Worm (Caenorhabditis elegans) whole organism, late embryonic: ENCODE results near the gene fbxa-152.

Experiments used
- C38D4.7 ChIP-seq: fragments of 200-800 bp; sonication (Bioruptor generic); optimal IDR thresholded peaks from 2 replicates; lab custom pipeline; 2018; ENCODE audit warnings: mild to moderate bottlenecking, missing genetic modification characterization, moderate library complexity, missing compliant biosample characterization
- T23F11.4 ChIP-seq: fragments of 200-800 bp; sonication (Bioruptor generic); optimal IDR thresholded peaks from 2 replicates; lab custom pipeline; 2018; ENCODE audit warnings: mild to moderate bottlenecking, missing genetic modification characterization, missing compliant biosample characterization
- ceh-14 ChIP-seq: sonication (generic microtip); optimal IDR thresholded peaks from 2 replicates; lab custom pipeline; 2016; ENCODE audit warnings: missing genotype, missing genetic modification characterization, missing compliant biosample characterization
- ceh-2 ChIP-seq: sonication (generic microtip); optimal IDR thresholded peaks from 2 replicates; lab custom pipeline; 2016; ENCODE audit warnings: missing genotype, missing genetic modification characterization, missing compliant biosample characterization
- ceh-22 ChIP-seq: sonication (generic microtip); optimal IDR thresholded peaks from 2 replicates; lab custom pipeline; 2017; ENCODE audit warnings: missing biosample characterization, missing genetic modification characterization
- ceh-24 ChIP-seq: sonication (generic microtip); optimal IDR thresholded peaks from 2 replicates; lab custom pipeline; 2016; ENCODE audit warnings: mild to moderate bottlenecking, missing genetic modification characterization, missing compliant biosample characterization
- ceh-30 ChIP-seq: fragments of 150-350 bp; optimal IDR thresholded peaks from 2 replicates; lab custom pipeline; 2014; ENCODE audit warnings: missing biosample characterization, missing genetic modification characterization
- ceh-34 ChIP-seq: sonication (generic microtip); optimal IDR thresholded peaks from 2 replicates; lab custom pipeline; 2016; ENCODE audit warnings: mild to moderate bottlenecking, missing genetic modification characterization, missing compliant biosample characterization
- ceh-45 ChIP-seq: fragments of 200-800 bp; sonication (Bioruptor generic); IDR thresholded peaks from 2 replicates; pipeline ENCODE4 v1.3.6; 2022; ENCODE audit warnings: missing genetic modification reagents, missing genetic modification characterization, missing compliant biosample characterization
- ceh-9 ChIP-seq: sonication (generic microtip); optimal IDR thresholded peaks from 2 replicates; lab custom pipeline; 2016; ENCODE audit warnings: mild to moderate bottlenecking, missing genetic modification characterization, inconsistent platforms, missing compliant biosample characterization
- eyg-1 ChIP-seq: sonication (generic microtip); optimal IDR thresholded peaks from 2 replicates; lab custom pipeline; 2016; ENCODE audit warnings: missing genotype, missing genetic modification characterization, missing compliant biosample characterization
- fax-1 ChIP-seq: sonication (generic microtip); optimal IDR thresholded peaks from 2 replicates; lab custom pipeline; 2016; ENCODE audit warnings: missing genotype, missing genetic modification characterization, missing compliant biosample characterization
- hlh-15 ChIP-seq: sonication (generic microtip); optimal IDR thresholded peaks from 2 replicates; lab custom pipeline; 2016; ENCODE audit warnings: missing genetic modification characterization, missing compliant biosample characterization
- hlh-30 ChIP-seq: sonication (generic microtip); optimal IDR thresholded peaks from 2 replicates; lab custom pipeline; 2017; ENCODE audit warnings: antibody characterized with exemption, missing genetic modification characterization, missing compliant biosample characterization; ENCODE audit not compliant: insufficient read depth
- hlh-8 ChIP-seq: sonication (generic microtip); optimal IDR thresholded peaks from 2 replicates; lab custom pipeline; 2016; ENCODE audit warnings: missing genotype, missing genetic modification characterization, missing compliant biosample characterization
- madf-2 ChIP-seq: sonication (generic microtip); optimal IDR thresholded peaks from 2 replicates; lab custom pipeline; 2017; ENCODE audit warnings: missing genetic modification characterization, missing compliant biosample characterization
- mec-3 ChIP-seq: sonication (generic microtip); optimal IDR thresholded peaks from 2 replicates; lab custom pipeline; 2016; ENCODE audit warnings: borderline replicate concordance, missing genetic modification characterization, missing compliant biosample characterization
- nfya-1 ChIP-seq: sonication (generic microtip); optimal IDR thresholded peaks from 2 replicates; lab custom pipeline; 2017; ENCODE audit warnings: missing genetic modification characterization, mild to moderate bottlenecking, missing compliant biosample characterization, antibody characterized with exemption, moderate library complexity
- nhr-11 ChIP-seq: fragments of 150-350 bp; optimal IDR thresholded peaks from 2 replicates; lab custom pipeline; 2014; ENCODE audit warnings: missing biosample characterization, missing genetic modification characterization
- npax-4 ChIP-seq: sonication (generic microtip); optimal IDR thresholded peaks from 2 replicates; lab custom pipeline; 2016; ENCODE audit warnings: missing genetic modification characterization, missing compliant biosample characterization
- odd-2 ChIP-seq: sonication (generic microtip); optimal IDR thresholded peaks from 2 replicates; lab custom pipeline; 2017; ENCODE audit warnings: antibody characterized with exemption, mild to moderate bottlenecking, missing genetic modification characterization, missing compliant biosample characterization
- pat-9 ChIP-seq: fragments of 200-800 bp; sonication (Bioruptor generic); optimal IDR thresholded peaks from 2 replicates; lab custom pipeline; 2018; ENCODE audit warnings: mild to moderate bottlenecking, missing genetic modification characterization, moderate library complexity, missing compliant biosample characterization
- pha-2 ChIP-seq: sonication (generic microtip); optimal IDR thresholded peaks from 2 replicates; lab custom pipeline; 2017; ENCODE audit warnings: mild to moderate bottlenecking, missing genetic modification characterization, missing compliant biosample characterization
- pros-1 ChIP-seq: fragments of 150-350 bp; optimal IDR thresholded peaks from 2 replicates; lab custom pipeline; 2014; ENCODE audit warnings: missing biosample characterization, missing genetic modification reagents, missing genetic modification characterization
- rnt-1 ChIP-seq: sonication (generic microtip); optimal IDR thresholded peaks from 2 replicates; lab custom pipeline; 2016; ENCODE audit warnings: missing genetic modification characterization, missing compliant biosample characterization
- syd-9 ChIP-seq: sonication (generic microtip); optimal IDR thresholded peaks from 2 replicates; lab custom pipeline; 2016; ENCODE audit warnings: mild to moderate bottlenecking, missing genetic modification characterization, moderate library complexity, missing compliant biosample characterization
- ttx-3 ChIP-seq: sonication (generic microtip); optimal IDR thresholded peaks from 2 replicates; lab custom pipeline; 2016; ENCODE audit warnings: missing genetic modification reagents, missing genetic modification characterization, missing compliant biosample characterization
- unc-42 ChIP-seq: sonication (generic microtip); optimal IDR thresholded peaks from 2 replicates; lab custom pipeline; 2016; ENCODE audit warnings: missing genotype, missing genetic modification characterization, missing compliant biosample characterization
- unc-55 ChIP-seq: sonication (generic microtip); optimal IDR thresholded peaks from 2 replicates; lab custom pipeline; 2017; ENCODE audit warnings: missing biosample characterization, missing genetic modification reagents, missing genetic modification characterization
- unc-86 ChIP-seq: sonication (generic microtip); optimal IDR thresholded peaks from 2 replicates; lab custom pipeline; 2016; ENCODE audit warnings: missing genetic modification characterization, missing compliant biosample characterization
- zip-5 ChIP-seq: sonication (generic microtip); optimal IDR thresholded peaks from 2 replicates; lab custom pipeline; 2016; ENCODE audit warnings: missing genetic modification characterization, missing compliant biosample characterization
- ztf-16 ChIP-seq: sonication (generic microtip); optimal IDR thresholded peaks from 2 replicates; lab custom pipeline; 2017; ENCODE audit warnings: missing genetic modification characterization, missing compliant biosample characterization

The fbxa-152 gene

ce11 chrV:15575305-15575704 is 26.8 kb downstream of the fbxa-152 start, which contains the start of gene mdt-28:
TSS of gene mdt-28 (minus strand) at chrV:15575405.
- TF ChIP-seq ceh-45 (GFP tag; lab: Robert Waterston, UW), result no peak
- TF ChIP-seq unc-55, result no peak
- TF ChIP-seq ceh-2, result no peak
- TF ChIP-seq rnt-1 (tag; lab: Kevin White, UChicago), result no peak
- TF ChIP-seq ceh-14 (tag; lab: Kevin White, UChicago), result no peak
- TF ChIP-seq C38D4.7, result no peak
- no peak for TF ChIP-seq nhr-11 (tag; lab: Kevin White, UChicago)
- TF ChIP-seq ceh-24 (tag; lab: Kevin White, UChicago), result no peak
- no peak for TF ChIP-seq unc-42
- no peak for TF ChIP-seq madf-2 (tag; lab: Kevin White, UChicago)
- no peak for TF ChIP-seq zip-5 (tag; lab: Kevin White, UChicago)

ce11 chrV:15572613-15573012 is 29.5 kb downstream of the fbxa-152 start, which contains the start of gene fbxa-94:
TSS of gene fbxa-94 (plus strand) at chrV:15572913.
- TF ChIP-seq ztf-16 (tag; lab: Kevin White, UChicago), result no peak
- TF ChIP-seq nfya-1 (tag; lab: Kevin White, UChicago), result peak; percentile 6

ce11 chrV:15571006-15571526 is 31.1 kb downstream of the fbxa-152 start, which contains the start of gene fbxa-95:
TSS of gene fbxa-95 (plus strand) at chrV:15571476.
- TF ChIP-seq pat-9 (tag; lab: Kevin White, UChicago), result no peak
- TF ChIP-seq ceh-45 (GFP tag; lab: Robert Waterston, UW), result no peak
- TF ChIP-seq ceh-2, result no peak
- no peak for TF ChIP-seq pros-1
- TF ChIP-seq ceh-9, result no peak
- TF ChIP-seq ceh-24 (tag; lab: Kevin White, UChicago), result no peak
- TF ChIP-seq T23F11.4 (GFP tag; lab: Kevin White, UChicago), result no peak
- no peak for TF ChIP-seq syd-9 (tag; lab: Kevin White, UChicago)
- TF ChIP-seq, all 69 proteins: peak for 0

- TF ChIP-seq madf-2 (tag; lab: Kevin White, UChicago), result no peak
- no peak for TF ChIP-seq odd-2 (tag; lab: Kevin White, UChicago)
- TF ChIP-seq unc-86 (tag; lab: Kevin White, UChicago), result no peak
- TF ChIP-seq ceh-22 (tag; lab: Kevin White, UChicago), result no peak
- no peak for TF ChIP-seq hlh-30
- TF ChIP-seq nhr-11 (tag; lab: Kevin White, UChicago), result no peak
- TF ChIP-seq pha-2 (tag; lab: Kevin White, UChicago), result no peak
- no peak for TF ChIP-seq ceh-34 (tag; lab: Kevin White, UChicago)
- no peak for TF ChIP-seq mec-3 (tag; lab: Kevin White, UChicago)
- TF ChIP-seq hlh-15 (tag; lab: Kevin White, UChicago), result no peak
- TF ChIP-seq unc-55, result no peak
- TF ChIP-seq eyg-1 (tag; lab: Kevin White, UChicago), result no peak
- TF ChIP-seq ttx-3 (tag; lab: Kevin White, UChicago), result no peak
- TF ChIP-seq T23F11.4 (GFP tag; lab: Kevin White, UChicago), result no peak
- TF ChIP-seq npax-4 (tag; lab: Kevin White, UChicago), result no peak
Measured at ce11 chrV:15569702-15570430, 32.3 kb downstream of the fbxa-152 start, which contains the start of gene lsm-5. TSS of gene lsm-5 (plus strand) at chrV:15570380.

- no peak for TF ChIP-seq ttx-3 (tag; lab: Kevin White, UChicago)
- no peak for TF ChIP-seq ceh-30 (tag; lab: Kevin White, UChicago)
- no peak for TF ChIP-seq fax-1 (tag; lab: Kevin White, UChicago)
- TF ChIP-seq hlh-8 (tag; lab: Kevin White, UChicago), result no peak
Measured at ce11 chrV:15568381-15568780, 33.8 kb downstream of the fbxa-152 start.
